Worm (Caenorhabditis elegans): ENCODE measurements around the gene AH9.4.

- TF ChIP-seq him-1 (tag; optimal IDR thresholded peaks at IDR 0.05) (no peak), W03F9.2 (tag; optimal IDR thresholded peaks at IDR 0.05) (no peak), dao-5 (tag; optimal IDR thresholded peaks at IDR 0.05) (no peak)
Measured at ce11 chrX:2287977-2288387, 13.8 kb upstream of the AH9.4 start.
